Fruit fly (Drosophila melanogaster) whole organism, embryonic: ENCODE data around the gene CG13921.
A peak's percentile ranks its signal among the peaks of the same experiment; 100 is the strongest.

Experiments used
- Aef1 ChIP-seq: fragments of 200-800 bp; sonication (Bioruptor generic); IDR thresholded peaks from 3 replicates; pipeline ENCODE4 v1.3.6; 2022; ENCODE audit warnings: missing biosample characterization, missing genetic modification characterization
- Antp ChIP-seq: fragments of 200-800 bp; sonication (Bioruptor generic); optimal IDR thresholded peaks from 3 replicates; lab custom pipeline; 2016; ENCODE audit warnings: missing biosample characterization, missing genetic modification characterization
- CG11695 ChIP-seq: fragments of 200-800 bp; sonication (Bioruptor generic); IDR thresholded peaks from 3 replicates; pipeline ENCODE4 v1.3.6; 2022; ENCODE audit warnings: missing biosample characterization, missing genetic modification characterization
- CG12104 ChIP-seq: fragments of 200-800 bp; sonication (Bioruptor generic); optimal IDR thresholded peaks from 3 replicates; lab custom pipeline; 2016; ENCODE audit warnings: missing biosample characterization, missing genetic modification characterization
- CG13424 ChIP-seq: fragments of 200-800 bp; sonication (Bioruptor generic); optimal IDR thresholded peaks from 2 replicates; lab custom pipeline; 2019; ENCODE audit warnings: missing biosample characterization, mild to moderate bottlenecking, missing genetic modification characterization, moderate library complexity
- CG13775 ChIP-seq: fragments of 200-800 bp; sonication (Bioruptor generic); optimal IDR thresholded peaks from 3 replicates; lab custom pipeline; 2017; ENCODE audit warnings: missing biosample characterization, mild to moderate bottlenecking, missing genetic modification characterization
- CG13894 ChIP-seq: fragments of 200-800 bp; sonication (Bioruptor generic); optimal IDR thresholded peaks from 3 replicates; lab custom pipeline; 2018; ENCODE audit warnings: missing biosample characterization, mild to moderate bottlenecking, missing genetic modification characterization, moderate library complexity
- CG14441 ChIP-seq: fragments of 200-800 bp; sonication (Bioruptor generic); IDR thresholded peaks from 2 replicates; pipeline ENCODE4 v1.3.6; 2022; ENCODE audit warnings: missing biosample characterization, missing genetic modification characterization
- CG15514 ChIP-seq: fragments of 200-800 bp; sonication (Bioruptor generic); optimal IDR thresholded peaks from 3 replicates; lab custom pipeline; 2017; ENCODE audit warnings: missing biosample characterization, missing genetic modification characterization, mild to moderate bottlenecking, moderate library complexity, missing genetic modification reagents
- CG2116 ChIP-seq: fragments of 200-800 bp; sonication (Bioruptor generic); optimal IDR thresholded peaks from 3 replicates; lab custom pipeline; 2018; ENCODE audit warnings: missing biosample characterization, mild to moderate bottlenecking, missing genetic modification characterization
- CG2678 ChIP-seq: fragments of 200-800 bp; sonication (Bioruptor generic); optimal IDR thresholded peaks from 3 replicates; lab custom pipeline; 2019; ENCODE audit warnings: missing biosample characterization, mild to moderate bottlenecking, missing genetic modification characterization, moderate library complexity
- CG3281 ChIP-seq: fragments of 200-800 bp; sonication (Bioruptor generic); optimal IDR thresholded peaks from 3 replicates; lab custom pipeline; 2017; ENCODE audit warnings: missing biosample characterization, mild to moderate bottlenecking, missing genetic modification characterization
- CG4617 ChIP-seq: fragments of 200-800 bp; sonication (Bioruptor generic); optimal IDR thresholded peaks from 3 replicates; lab custom pipeline; 2016; ENCODE audit warnings: missing biosample characterization, missing genetic modification characterization, borderline replicate concordance
- CG6654 ChIP-seq: fragments of 200-800 bp; sonication (Bioruptor generic); optimal IDR thresholded peaks from 2 replicates; lab custom pipeline; 2017; ENCODE audit warnings: missing biosample characterization, mild to moderate bottlenecking, missing genetic modification characterization
- CG6683 ChIP-seq: fragments of 200-800 bp; sonication (Bioruptor generic); optimal IDR thresholded peaks from 2 replicates; lab custom pipeline; 2017; ENCODE audit warnings: missing biosample characterization, mild to moderate bottlenecking, missing genetic modification characterization, missing genetic modification reagents
- CG6765 ChIP-seq: fragments of 200-800 bp; sonication (Bioruptor generic); optimal IDR thresholded peaks from 3 replicates; lab custom pipeline; 2017; ENCODE audit warnings: missing biosample characterization, mild to moderate bottlenecking, missing genetic modification characterization
- CG6791 ChIP-seq: fragments of 200-800 bp; sonication (Bioruptor generic); IDR thresholded peaks from 3 replicates; pipeline ENCODE4 v1.3.6; 2022; ENCODE audit warnings: missing biosample characterization, missing genetic modification characterization; ENCODE audit not compliant: partially characterized antibody
- Dp ChIP-seq: fragments of 200-800 bp; sonication (Bioruptor generic); optimal IDR thresholded peaks from 2 replicates; lab custom pipeline; 2018; ENCODE audit warnings: missing biosample characterization, mild to moderate bottlenecking, missing genetic modification characterization, moderate library complexity
- Dref ChIP-seq: fragments of 200-800 bp; sonication (Bioruptor generic); IDR thresholded peaks from 2 replicates; pipeline ENCODE4 v1.3.6; 2022; ENCODE audit warnings: missing biosample characterization, missing genetic modification characterization
- E2f1 ChIP-seq: fragments of 200-800 bp; sonication (Bioruptor generic); IDR thresholded peaks from 2 replicates; pipeline ENCODE4 v1.3.6; 2022; ENCODE audit warnings: missing biosample characterization, missing genetic modification characterization
- HLH54F ChIP-seq: fragments of 200-800 bp; sonication (Bioruptor generic); optimal IDR thresholded peaks from 3 replicates; lab custom pipeline; 2016; ENCODE audit warnings: missing biosample characterization, missing genetic modification characterization
- Hr3 ChIP-seq: fragments of 200-800 bp; sonication (Bioruptor generic); optimal IDR thresholded peaks from 3 replicates; lab custom pipeline; 2016; ENCODE audit warnings: missing biosample characterization, missing genetic modification characterization
- Hsf ChIP-seq: fragments of 200-800 bp; sonication (Bioruptor generic); optimal IDR thresholded peaks from 3 replicates; lab custom pipeline; 2016; ENCODE audit warnings: missing biosample characterization, missing genetic modification characterization
- Lpt ChIP-seq: fragments of >200 bp; optimal IDR thresholded peaks from 2 replicates; lab custom pipeline; 2018; ENCODE audit warnings: missing biosample characterization, missing genetic modification characterization
- MESR4 ChIP-seq: fragments of 200-800 bp; sonication (Bioruptor generic); optimal IDR thresholded peaks from 2 replicates; lab custom pipeline; 2018; ENCODE audit warnings: missing biosample characterization, mild to moderate bottlenecking, missing genetic modification characterization, moderate library complexity
- Myb ChIP-seq: fragments of 200-800 bp; sonication (Bioruptor generic); optimal IDR thresholded peaks from 2 replicates; lab custom pipeline; 2016; ENCODE audit warnings: missing biosample characterization, missing genetic modification characterization
- Ptx1 ChIP-seq: fragments of 200-800 bp; sonication (Bioruptor generic); IDR thresholded peaks from 2 replicates; pipeline ENCODE4 v1.3.6; 2022; ENCODE audit warnings: missing biosample characterization, missing genetic modification characterization
- cg ChIP-seq: fragments of 200-800 bp; sonication (Bioruptor generic); optimal IDR thresholded peaks from 3 replicates; lab custom pipeline; 2019; ENCODE audit warnings: missing biosample characterization, mild to moderate bottlenecking, missing genetic modification characterization, moderate library complexity
- crp ChIP-seq, 2 experiments: fragments of 200-800 bp; sonication (Bioruptor generic); optimal IDR thresholded peaks; 2 replicates in 1 of 2; 3 replicates in 1 of 2; lab custom pipeline; 2017; ENCODE audit warnings: missing biosample characterization in 2 of 2, missing genetic modification characterization in 2 of 2, mild to moderate bottlenecking in 1 of 2, moderate library complexity in 1 of 2
- fd102C ChIP-seq: fragments of 200-800 bp; sonication (Bioruptor generic); optimal IDR thresholded peaks from 2 replicates; lab custom pipeline; 2018; ENCODE audit warnings: missing biosample characterization, mild to moderate bottlenecking, missing genetic modification characterization, moderate library complexity
- gfzf ChIP-seq: fragments of 200-800 bp; sonication (Bioruptor generic); optimal IDR thresholded peaks from 2 replicates; lab custom pipeline; 2016; ENCODE audit warnings: missing biosample characterization, mild to moderate bottlenecking, missing genetic modification characterization, moderate library complexity
- grau ChIP-seq: fragments of 200-800 bp; optimal IDR thresholded peaks from 3 replicates; lab custom pipeline; 2019; ENCODE audit warnings: missing biosample characterization, mild to moderate bottlenecking, missing genetic modification characterization, moderate library complexity
- gt ChIP-seq: fragments of 200-800 bp; sonication (Bioruptor generic); IDR thresholded peaks from 2 replicates; pipeline ENCODE4 v1.3.6; 2022; ENCODE audit warnings: missing biosample characterization, missing genetic modification characterization
- hbn ChIP-seq: fragments of 200-800 bp; sonication (Bioruptor generic); IDR thresholded peaks from 2 replicates; pipeline ENCODE4 v1.3.6; 2022; ENCODE audit warnings: missing biosample characterization, missing genetic modification characterization; ENCODE audit not compliant: partially characterized antibody
- inv ChIP-seq: fragments of 200-800 bp; sonication (Bioruptor generic); IDR thresholded peaks from 2 replicates; pipeline ENCODE4 v1.3.6; 2022; ENCODE audit warnings: missing biosample characterization, missing genetic modification characterization; ENCODE audit not compliant: partially characterized antibody
- kah ChIP-seq: fragments of 200-800 bp; sonication (Bioruptor generic); optimal IDR thresholded peaks from 2 replicates; lab custom pipeline; 2018; ENCODE audit warnings: missing biosample characterization, mild to moderate bottlenecking, missing genetic modification characterization
- lmd ChIP-seq: fragments of 200-800 bp; sonication (Bioruptor generic); IDR thresholded peaks from 2 replicates; pipeline ENCODE4 v1.3.6; 2022; ENCODE audit warnings: missing biosample characterization, missing genetic modification characterization
- oc ChIP-seq: fragments of 200-800 bp; sonication (Bioruptor generic); optimal IDR thresholded peaks from 2 replicates; lab custom pipeline; 2018; ENCODE audit warnings: missing biosample characterization, mild to moderate bottlenecking, missing genetic modification characterization, moderate library complexity
- onecut ChIP-seq: fragments of 200-800 bp; sonication (Bioruptor generic); IDR thresholded peaks from 2 replicates; pipeline ENCODE4 v1.3.6; 2022; ENCODE audit warnings: missing biosample characterization, missing genetic modification characterization
- otp ChIP-seq: fragments of 200-800 bp; sonication (Bioruptor generic); IDR thresholded peaks from 3 replicates; pipeline ENCODE4, ENCODE4 v1.3.6; 2022; ENCODE audit warnings: missing biosample characterization, missing genetic modification characterization
- pzg ChIP-seq: fragments of 200-800 bp; sonication (Bioruptor generic); optimal IDR thresholded peaks from 3 replicates; lab custom pipeline; 2018; ENCODE audit warnings: missing biosample characterization, mild to moderate bottlenecking, missing genetic modification characterization, moderate library complexity
- ro ChIP-seq: fragments of 200-800 bp; sonication (Bioruptor generic); IDR thresholded peaks from 2 replicates; pipeline ENCODE4 v1.3.6; 2022; ENCODE audit warnings: missing biosample characterization, missing genetic modification characterization
- scrt ChIP-seq: fragments of 200-800 bp; sonication (Bioruptor generic); optimal IDR thresholded peaks from 2 replicates; lab custom pipeline; 2018; ENCODE audit warnings: missing biosample characterization, mild to moderate bottlenecking, missing genetic modification characterization, moderate library complexity
- sens ChIP-seq: fragments of 200-800 bp; sonication (Bioruptor generic); peaks from one replicate; lab custom pipeline; 2016; ENCODE audit warnings: missing biosample characterization, missing genetic modification characterization
- sna ChIP-seq: fragments of 200-800 bp; sonication (Bioruptor generic); IDR thresholded peaks from 2 replicates; pipeline ENCODE4 v1.3.6; 2022; ENCODE audit warnings: missing biosample characterization, missing genetic modification characterization; ENCODE audit not compliant: partially characterized antibody
- toy ChIP-seq: fragments of 200-800 bp; sonication (Bioruptor generic); IDR thresholded peaks from 2 replicates; pipeline ENCODE4 v1.3.6; 2022; ENCODE audit warnings: missing biosample characterization, missing genetic modification characterization
- unc-4 ChIP-seq: fragments of 200-800 bp; sonication (Bioruptor generic); IDR thresholded peaks from 2 replicates; pipeline ENCODE4 v1.3.6; 2022; ENCODE audit warnings: missing biosample characterization, missing genetic modification characterization; ENCODE audit not compliant: partially characterized antibody
- wdn ChIP-seq: fragments of 200-800 bp; sonication (Bioruptor generic); IDR thresholded peaks from 2 replicates; pipeline ENCODE4 v1.3.6; 2022; ENCODE audit warnings: missing biosample characterization, missing genetic modification characterization
- wor ChIP-seq: fragments of 200-800 bp; sonication (Bioruptor generic); IDR thresholded peaks from 2 replicates; pipeline ENCODE4 v1.3.6; 2022; ENCODE audit warnings: missing biosample characterization, missing genetic modification characterization
- yki ChIP-seq: fragments of >200 bp; optimal IDR thresholded peaks from 3 replicates; lab custom pipeline; 2018
- zen ChIP-seq: fragments of 200-800 bp; sonication (Bioruptor generic); optimal IDR thresholded peaks from 3 replicates; lab custom pipeline; 2018; ENCODE audit warnings: missing biosample characterization, mild to moderate bottlenecking, missing genetic modification characterization, moderate library complexity
- zen2 ChIP-seq: fragments of 200-800 bp; sonication (Bioruptor generic); IDR thresholded peaks from 3 replicates; pipeline ENCODE4 v1.3.6; 2022; ENCODE audit warnings: missing biosample characterization, missing genetic modification characterization; ENCODE audit not compliant: partially characterized antibody

Gene CG13921

dm6 chr3L:1735603-1736002 lies 11.1 kb upstream of the CG13921 start, which contains the start of gene Oseg4 (continued):
- TF ChIP-seq Hsf (GFP tag; lab: Kevin White, UChicago), result no peak
- TF ChIP-seq oc (tag; lab: Kevin White, UChicago), result no peak
- no peak for TF ChIP-seq zen2 (GFP tag; lab: Robert Waterston, UW)
- TF ChIP-seq gfzf, result peak; percentile 28
- TF ChIP-seq CG13894 (tag; lab: Kevin White, UChicago), result no peak
- peak; percentile 1 for TF ChIP-seq MESR4
- no peak for TF ChIP-seq Aef1 (GFP tag; lab: Robert Waterston, UW)
- no peak for TF ChIP-seq yki
- no peak for TF ChIP-seq CG4617 (GFP tag; lab: Kevin White, UChicago)
- TF ChIP-seq CG11695, result no peak
- TF ChIP-seq CG2116 (GFP tag; lab: Kevin White, UChicago), result peak; percentile 53
- no peak for TF ChIP-seq E2f1 (GFP tag; lab: Robert Waterston, UW)
- no peak for TF ChIP-seq ro (GFP tag; lab: Robert Waterston, UW)
- TF ChIP-seq CG15514, result peak; percentile 0
- TF ChIP-seq lmd (GFP tag; lab: Robert Waterston, UW), result no peak
- TF ChIP-seq CG12104 (GFP tag; lab: Kevin White, UChicago), result no peak
- TF ChIP-seq kah (GFP tag; lab: Kevin White, UChicago), result peak; percentile 80
- no peak for TF ChIP-seq Myb (GFP tag; lab: Kevin White, UChicago)
- TF ChIP-seq wdn (GFP tag; lab: Robert Waterston, UW), result no peak
- TF ChIP-seq inv (GFP tag; lab: Robert Waterston, UW), result no peak
- TF ChIP-seq unc-4 (GFP tag; lab: Robert Waterston, UW), result no peak
- peak in 1 of 2 experiments; percentile 28 for TF ChIP-seq crp (GFP tag; optimal IDR thresholded peaks at IDR 0.05; lab: Kevin White, UChicago)
- no peak for TF ChIP-seq CG2678 (tag; lab: Kevin White, UChicago)
- TF ChIP-seq gt, result no peak
- TF ChIP-seq grau, result no peak
- no peak for TF ChIP-seq onecut (GFP tag; lab: Robert Waterston, UW)
- TF ChIP-seq hbn (GFP tag; lab: Robert Waterston, UW), result no peak
- TF ChIP-seq CG3281 (GFP tag; lab: Kevin White, UChicago), result no peak
- no peak for TF ChIP-seq HLH54F (GFP tag; lab: Kevin White, UChicago)
- no peak for TF ChIP-seq sens (GFP tag; lab: Kevin White, UChicago)
- no peak for TF ChIP-seq CG6765
- TF ChIP-seq Dp (GFP tag; lab: Kevin White, UChicago), result peak; percentile 64
- TF ChIP-seq Dref (GFP tag; lab: Robert Waterston, UW), result peak; percentile 47
- no peak for TF ChIP-seq Hr3 (GFP tag; lab: Kevin White, UChicago)
- no peak for TF ChIP-seq Antp (GFP tag; lab: Kevin White, UChicago)
- no peak for TF ChIP-seq CG6654 (GFP tag; lab: Kevin White, UChicago)
- no peak for TF ChIP-seq Ptx1 (GFP tag; lab: Robert Waterston, UW)
- TF ChIP-seq CG13775 (GFP tag; lab: Kevin White, UChicago), result no peak
- TF ChIP-seq otp (GFP tag; lab: Robert Waterston, UW), result no peak
- TF ChIP-seq Lpt (GFP tag; lab: Kevin White, UChicago), result no peak
- TF ChIP-seq toy (GFP tag; lab: Robert Waterston, UW), result no peak
- no peak for TF ChIP-seq fd102C
- no peak for TF ChIP-seq CG14441
- no peak for TF ChIP-seq CG6791 (GFP tag; lab: Robert Waterston, UW)
- no peak for TF ChIP-seq CG13424 (tag; lab: Kevin White, UChicago)
- TF ChIP-seq sna (GFP tag; lab: Robert Waterston, UW), result no peak
- no peak for TF ChIP-seq pzg
- TF ChIP-seq wor (GFP tag; lab: Robert Waterston, UW), result no peak
- no peak for TF ChIP-seq CG6683 (GFP tag; lab: Kevin White, UChicago)
- TF ChIP-seq cg (GFP tag; lab: Kevin White, UChicago), result no peak
- no peak for TF ChIP-seq zen (tag; lab: Kevin White, UChicago)
- TF ChIP-seq scrt (GFP tag; lab: Kevin White, UChicago), result peak; percentile 57
